Worm (Caenorhabditis elegans) whole organism, L2 larva: ENCODE data around the gene str-45.

Experiments used
- nhr-11 ChIP-seq: fragments of 150-350 bp; optimal IDR thresholded peaks from 2 replicates; lab custom pipeline; 2014; ENCODE audit warnings: missing biosample characterization, missing genetic modification characterization
- nhr-6 ChIP-seq: fragments of 150-350 bp; optimal IDR thresholded peaks from 2 replicates; lab custom pipeline; 2014; ENCODE audit warnings: missing biosample characterization, missing genetic modification characterization
- nhr-77 ChIP-seq: fragments of 150-350 bp; optimal IDR thresholded peaks from 2 replicates; lab custom pipeline; 2014; ENCODE audit warnings: missing biosample characterization, missing genetic modification characterization
- snpc-4 ChIP-seq: fragments of 150-350 bp; optimal IDR thresholded peaks from 2 replicates; lab custom pipeline; 2014; ENCODE audit warnings: missing biosample characterization, missing genetic modification characterization
- unc-39 ChIP-seq: fragments of 150-350 bp; optimal IDR thresholded peaks from 2 replicates; lab custom pipeline; 2014; ENCODE audit warnings: missing biosample characterization, missing genetic modification characterization

- TF ChIP-seq nhr-6 (tag; lab: Kevin White, UChicago) (no peak), nhr-77 (tag; lab: Kevin White, UChicago) (no peak), nhr-11 (tag; lab: Kevin White, UChicago) (no peak), unc-39 (tag; lab: Kevin White, UChicago) (no peak), snpc-4 (tag; lab: Kevin White, UChicago) (no peak)
Measured at ce11 chrV:15158691-15159090, at the start of gene str-45.
